Fruit fly (Drosophila melanogaster): Measurements from ENCODE around the gene mRpL49.

dm6 chrX:12887549-12887948, 19.4 kb upstream of the mRpL49 start:
- TF ChIP-seq CG11617 (GFP tag; optimal IDR thresholded peaks at IDR 0.05) (no peak), CG5204 (GFP tag; optimal IDR thresholded peaks at IDR 0.05) (no peak), kay (GFP tag; ENCODE audit: borderline replicate concordance) (no peak), CG7045 (GFP tag; optimal IDR thresholded peaks at IDR 0.05) (no peak), CG14711 (tag; optimal IDR thresholded peaks at IDR 0.05) (no peak), CG33017 (tag; optimal IDR thresholded peaks at IDR 0.05) (no peak), CG1620 (GFP tag; optimal IDR thresholded peaks at IDR 0.05) (no peak)

Measured in whole organism, adult.